Worm (Caenorhabditis elegans) whole organism, late embryonic: ENCODE results near the gene Y45F10D.16.

Experiments used
- elt-4 ChIP-seq: sonication (generic microtip); optimal IDR thresholded peaks from 2 replicates; lab custom pipeline; 2016; ENCODE audit warnings: missing genetic modification characterization, missing compliant biosample characterization
- ets-4 ChIP-seq: sonication (generic microtip); optimal IDR thresholded peaks from 2 replicates; lab custom pipeline; 2016; ENCODE audit warnings: missing genetic modification characterization, missing compliant biosample characterization
- nhr-11 ChIP-seq: fragments of 150-350 bp; optimal IDR thresholded peaks from 2 replicates; lab custom pipeline; 2014; ENCODE audit warnings: missing biosample characterization, missing genetic modification characterization
- pqm-1 ChIP-seq: sonication (generic microtip); optimal IDR thresholded peaks from 2 replicates; lab custom pipeline; 2016; ENCODE audit warnings: missing genetic modification characterization, missing compliant biosample characterization

DNA sequence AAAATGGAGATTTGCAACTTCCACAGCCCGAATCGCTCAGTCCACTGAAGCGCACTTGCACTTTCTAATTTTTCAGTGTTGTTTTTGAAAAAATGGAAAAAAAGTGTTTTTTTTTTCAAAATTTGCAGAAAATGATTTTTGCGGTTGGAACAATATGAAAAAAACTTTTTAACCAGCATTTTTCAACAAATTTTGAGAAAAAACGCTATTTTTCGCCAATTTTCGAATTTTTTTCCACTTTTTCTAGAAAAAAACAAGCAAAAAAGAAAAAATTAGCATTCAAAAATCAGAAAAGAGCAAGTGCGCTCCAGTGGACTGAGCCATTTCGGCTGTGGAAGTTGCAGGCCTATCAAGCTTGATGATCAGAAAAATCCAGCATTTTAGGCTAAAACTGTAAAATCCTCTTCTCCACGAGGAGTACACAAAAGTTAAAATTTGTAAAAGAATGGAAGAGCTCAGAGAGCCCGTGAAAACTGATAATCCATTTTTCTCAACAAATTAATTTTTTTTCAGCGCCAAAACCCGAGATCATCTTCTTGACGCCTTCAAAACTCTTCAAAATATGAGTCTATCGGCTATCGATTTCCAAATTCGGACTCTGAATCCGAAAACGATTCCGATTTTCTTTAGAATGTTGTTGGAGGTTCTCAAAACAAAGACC is 19.2 kb downstream of the Y45F10D.16 start:
- no peak for TF ChIP-seq elt-4 (tag; lab: Kevin White, UChicago)
- TF ChIP-seq pqm-1 = no peak
- no peak for TF ChIP-seq nhr-11
- TF ChIP-seq ets-4 (tag; lab: Kevin White, UChicago) = no peak
